Fruit fly (Drosophila melanogaster) whole organism, embryonic: ENCODE results near the gene CG15160.

Source experiments
- Asciz ChIP-seq: fragments of 200-800 bp; sonication (Bioruptor generic); optimal IDR thresholded peaks from 2 replicates; lab custom pipeline; 2017; ENCODE audit warnings: missing biosample characterization, mild to moderate bottlenecking, missing genetic modification characterization, missing genetic modification reagents
- Atf-2 ChIP-seq: fragments of 200-800 bp; sonication (Bioruptor generic); optimal IDR thresholded peaks from 2 replicates; lab custom pipeline; 2016; ENCODE audit warnings: missing biosample characterization, missing genetic modification characterization
- Bgb ChIP-seq: fragments of 200-800 bp; sonication (Bioruptor generic); IDR thresholded peaks from 2 replicates; pipeline ENCODE4 v1.3.6; 2022; ENCODE audit warnings: missing biosample characterization, missing genetic modification characterization; ENCODE audit not compliant: partially characterized antibody
- C15 ChIP-seq: fragments of 200-800 bp; sonication (Bioruptor generic); IDR thresholded peaks from 3 replicates; pipeline ENCODE4 v1.3.6; 2022; ENCODE audit warnings: missing biosample characterization, missing genetic modification characterization
- CG10979 ChIP-seq: fragments of 200-800 bp; sonication (Bioruptor generic); optimal IDR thresholded peaks from 2 replicates; lab custom pipeline; 2018; ENCODE audit warnings: missing biosample characterization, mild to moderate bottlenecking, missing genetic modification characterization, moderate library complexity
- CG13424 ChIP-seq: fragments of 200-800 bp; sonication (Bioruptor generic); optimal IDR thresholded peaks from 2 replicates; lab custom pipeline; 2019; ENCODE audit warnings: missing biosample characterization, mild to moderate bottlenecking, missing genetic modification characterization, moderate library complexity
- CG14710 ChIP-seq: fragments of 200-800 bp; sonication (Bioruptor generic); optimal IDR thresholded peaks from 3 replicates; lab custom pipeline; 2019; ENCODE audit warnings: missing biosample characterization, mild to moderate bottlenecking, missing genetic modification characterization, moderate library complexity
- CG17568 ChIP-seq: fragments of 200-800 bp; sonication (Bioruptor generic); optimal IDR thresholded peaks from 2 replicates; lab custom pipeline; 2018; ENCODE audit warnings: missing biosample characterization, mild to moderate bottlenecking, missing genetic modification characterization, moderate library complexity
- CG18764 ChIP-seq: fragments of 200-800 bp; sonication (Bioruptor generic); optimal IDR thresholded peaks from 3 replicates; lab custom pipeline; 2016; ENCODE audit warnings: missing biosample characterization, missing genetic modification characterization
- CG2712 ChIP-seq: fragments of 200-800 bp; optimal IDR thresholded peaks from 3 replicates; lab custom pipeline; 2019; ENCODE audit warnings: missing biosample characterization, mild to moderate bottlenecking, missing genetic modification characterization, moderate library complexity
- CG30020 ChIP-seq: fragments of 200-800 bp; optimal IDR thresholded peaks from 2 replicates; lab custom pipeline; 2019; ENCODE audit warnings: missing biosample characterization, mild to moderate bottlenecking, missing genetic modification characterization, moderate library complexity
- CG31365 ChIP-seq: fragments of 200-800 bp; sonication (Bioruptor generic); optimal IDR thresholded peaks from 2 replicates; lab custom pipeline; 2018; ENCODE audit warnings: missing biosample characterization, mild to moderate bottlenecking, missing genetic modification characterization
- CG34422 ChIP-seq: fragments of 200-800 bp; sonication (Bioruptor generic); IDR thresholded peaks from 3 replicates; pipeline ENCODE4 v1.3.6; 2022; ENCODE audit warnings: missing biosample characterization, missing genetic modification characterization
- CG43689 ChIP-seq: fragments of 200-800 bp; sonication (Bioruptor generic); IDR thresholded peaks from 2 replicates; pipeline ENCODE4 v1.3.6; 2022; ENCODE audit warnings: missing biosample characterization, missing genetic modification characterization
- CG6791 ChIP-seq: fragments of 200-800 bp; sonication (Bioruptor generic); IDR thresholded peaks from 3 replicates; pipeline ENCODE4 v1.3.6; 2022; ENCODE audit warnings: missing biosample characterization, missing genetic modification characterization; ENCODE audit not compliant: partially characterized antibody
- CG7357 ChIP-seq: fragments of 200-800 bp; sonication (Bioruptor generic); IDR thresholded peaks from 3 replicates; pipeline ENCODE4 v1.3.6; 2022; ENCODE audit warnings: missing biosample characterization, missing genetic modification characterization
- CG8281 ChIP-seq: fragments of 200-800 bp; sonication (Bioruptor generic); optimal IDR thresholded peaks from 2 replicates; lab custom pipeline; 2018; ENCODE audit warnings: missing biosample characterization, mild to moderate bottlenecking, missing genetic modification characterization, moderate library complexity
- CG9797 ChIP-seq: fragments of 200-800 bp; sonication (Bioruptor generic); optimal IDR thresholded peaks from 3 replicates; lab custom pipeline; 2018; ENCODE audit warnings: missing biosample characterization, mild to moderate bottlenecking, missing genetic modification characterization
- Dad ChIP-seq: fragments of 200-800 bp; sonication (Bioruptor generic); optimal IDR thresholded peaks from 3 replicates; lab custom pipeline; 2016; ENCODE audit warnings: missing biosample characterization, missing genetic modification characterization
- Dref ChIP-seq: fragments of 200-800 bp; sonication (Bioruptor generic); IDR thresholded peaks from 2 replicates; pipeline ENCODE4 v1.3.6; 2022; ENCODE audit warnings: missing biosample characterization, missing genetic modification characterization
- ERR ChIP-seq: fragments of 200-800 bp; sonication (Bioruptor generic); optimal IDR thresholded peaks from 2 replicates; lab custom pipeline; 2016; ENCODE audit warnings: missing biosample characterization, missing genetic modification characterization
- Ets65A ChIP-seq: fragments of 200-800 bp; sonication (Bioruptor generic); peaks from one replicate; lab custom pipeline; 2016; ENCODE audit warnings: missing biosample characterization, missing genetic modification characterization
- Fer3 ChIP-seq: fragments of 200-800 bp; sonication (Bioruptor generic); optimal IDR thresholded peaks from 2 replicates; lab custom pipeline; 2018; ENCODE audit warnings: missing biosample characterization, mild to moderate bottlenecking, missing genetic modification characterization, moderate library complexity
- HHEX ChIP-seq: fragments of 200-800 bp; sonication (Bioruptor generic); optimal IDR thresholded peaks from 3 replicates; lab custom pipeline; 2017; ENCODE audit warnings: missing biosample characterization, mild to moderate bottlenecking, missing genetic modification characterization, missing genetic modification reagents
- HmgZ ChIP-seq: fragments of 200-800 bp; sonication (Bioruptor generic); optimal IDR thresholded peaks from 2 replicates; lab custom pipeline; 2018; ENCODE audit warnings: missing biosample characterization, mild to moderate bottlenecking, missing genetic modification characterization
- Hr3 ChIP-seq: fragments of 200-800 bp; sonication (Bioruptor generic); optimal IDR thresholded peaks from 3 replicates; lab custom pipeline; 2016; ENCODE audit warnings: missing biosample characterization, missing genetic modification characterization
- MTF-1 ChIP-seq: fragments of 200-800 bp; sonication (Bioruptor generic); optimal IDR thresholded peaks from 2 replicates; lab custom pipeline; 2018; ENCODE audit warnings: missing biosample characterization, mild to moderate bottlenecking, missing genetic modification characterization, borderline replicate concordance
- Mad ChIP-seq: fragments of 200-800 bp; sonication (Bioruptor generic); optimal IDR thresholded peaks from 2 replicates; lab custom pipeline; 2016; ENCODE audit warnings: missing biosample characterization, missing genetic modification characterization
- Myb ChIP-seq: fragments of 200-800 bp; sonication (Bioruptor generic); optimal IDR thresholded peaks from 2 replicates; lab custom pipeline; 2016; ENCODE audit warnings: missing biosample characterization, missing genetic modification characterization
- Neu2 ChIP-seq: fragments of 200-800 bp; sonication (Bioruptor generic); optimal IDR thresholded peaks from 3 replicates; lab custom pipeline; 2016; ENCODE audit warnings: missing biosample characterization, missing genetic modification characterization, borderline replicate concordance
- Oli ChIP-seq: fragments of 200-800 bp; sonication (Bioruptor generic); optimal IDR thresholded peaks from 2 replicates; lab custom pipeline; 2018; ENCODE audit warnings: missing biosample characterization, mild to moderate bottlenecking, missing genetic modification characterization, moderate library complexity
- Ptx1 ChIP-seq: fragments of 200-800 bp; sonication (Bioruptor generic); IDR thresholded peaks from 2 replicates; pipeline ENCODE4 v1.3.6; 2022; ENCODE audit warnings: missing biosample characterization, missing genetic modification characterization
- Usf ChIP-seq: fragments of 200-800 bp; sonication (Bioruptor generic); optimal IDR thresholded peaks from 2 replicates; lab custom pipeline; 2017; ENCODE audit warnings: missing genotype, missing biosample characterization, missing genetic modification characterization
- ac ChIP-seq: fragments of 200-800 bp; sonication (Bioruptor generic); optimal IDR thresholded peaks from 3 replicates; lab custom pipeline; 2017; ENCODE audit warnings: missing biosample characterization, mild to moderate bottlenecking, missing genetic modification characterization
- bsh ChIP-seq, 2 experiments: fragments of 200-800 bp; sonication (Bioruptor generic); optimal IDR thresholded peaks; 2 replicates each; lab custom pipeline; 2017 to 2018; ENCODE audit warnings: mild to moderate bottlenecking in 2 of 2, missing biosample characterization in 2 of 2, missing genetic modification characterization in 2 of 2, moderate library complexity in 1 of 2
- cas ChIP-seq: fragments of 200-800 bp; sonication (Bioruptor generic); IDR thresholded peaks from 2 replicates; pipeline ENCODE4 v1.3.6; 2022; ENCODE audit warnings: missing biosample characterization, missing genetic modification characterization
- chinmo ChIP-seq: fragments of 200-800 bp; sonication (Bioruptor generic); IDR thresholded peaks from 4 replicates; pipeline ENCODE4 v1.3.6; 2022; ENCODE audit warnings: missing biosample characterization, missing genetic modification characterization; ENCODE audit not compliant: partially characterized antibody
- corto ChIP-seq: fragments of 200-800 bp; sonication (Bioruptor generic); optimal IDR thresholded peaks from 2 replicates; lab custom pipeline; 2016; ENCODE audit warnings: missing biosample characterization, mild to moderate bottlenecking, missing genetic modification characterization, moderate library complexity
- croc ChIP-seq: fragments of 200-800 bp; sonication (Bioruptor generic); conservative IDR thresholded peaks from 3 replicates; pipeline ENCODE4 v1.3.6; 2022; ENCODE audit warnings: missing biosample characterization, missing genetic modification characterization
- grn ChIP-seq: fragments of 200-800 bp; sonication (Bioruptor generic); optimal IDR thresholded peaks from 3 replicates; lab custom pipeline; 2017; ENCODE audit warnings: missing biosample characterization, missing genetic modification characterization
- hkb ChIP-seq, 2 experiments: fragments of 200-800 bp in 1 of 2; fragments of >200 bp in 1 of 2; sonication (Bioruptor generic) in 1 of 2; IDR thresholded peaks in 1 of 2; optimal IDR thresholded peaks in 1 of 2; 2 replicates each; pipeline versions ENCODE4 v1.3.6 to Lab custom; 2017 to 2022; ENCODE audit warnings: missing biosample characterization in 1 of 2, missing genetic modification characterization in 1 of 2
- jumu ChIP-seq: fragments of 200-800 bp; sonication (Bioruptor generic); optimal IDR thresholded peaks from 3 replicates; lab custom pipeline; 2016; ENCODE audit warnings: missing biosample characterization, missing genetic modification characterization
- knrl ChIP-seq: fragments of 200-800 bp; sonication (Bioruptor generic); IDR thresholded peaks from 3 replicates; pipeline ENCODE4 v1.3.6; 2022; ENCODE audit warnings: missing biosample characterization, missing genetic modification characterization; ENCODE audit not compliant: partially characterized antibody
- otp ChIP-seq: fragments of 200-800 bp; sonication (Bioruptor generic); IDR thresholded peaks from 3 replicates; pipeline ENCODE4, ENCODE4 v1.3.6; 2022; ENCODE audit warnings: missing biosample characterization, missing genetic modification characterization
- prd ChIP-seq, 3 experiments: fragments of >200 bp in 2 of 3; fragments of 200-800 bp in 1 of 3; sonication (Bioruptor generic) in 1 of 3; optimal IDR thresholded peaks in 2 of 3; IDR thresholded peaks in 1 of 3; 2 replicates in 2 of 3; 3 replicates in 1 of 3; pipeline versions ENCODE4 v1.3.6 to Lab custom; 2017 to 2022; ENCODE audit warnings: missing biosample characterization in 1 of 3, missing genetic modification characterization in 1 of 3
- sd ChIP-seq: fragments of 200-800 bp; sonication (Bioruptor generic); optimal IDR thresholded peaks from 3 replicates; lab custom pipeline; 2018; ENCODE audit warnings: missing biosample characterization, mild to moderate bottlenecking, missing genetic modification characterization, moderate library complexity
- stwl ChIP-seq: fragments of 200-800 bp; sonication (Bioruptor generic); optimal IDR thresholded peaks from 3 replicates; lab custom pipeline; 2018; ENCODE audit warnings: missing biosample characterization, mild to moderate bottlenecking, missing genetic modification characterization, moderate library complexity
- tup ChIP-seq: fragments of 200-800 bp; sonication (Bioruptor generic); optimal IDR thresholded peaks from 2 replicates; lab custom pipeline; 2016; ENCODE audit warnings: missing biosample characterization, mild to moderate bottlenecking, missing genetic modification characterization, moderate library complexity
- usp ChIP-seq: fragments of >200 bp; optimal IDR thresholded peaks from 2 replicates; lab custom pipeline; 2017; ENCODE audit warnings: missing biosample characterization, missing genetic modification characterization
- wek ChIP-seq: fragments of 200-800 bp; sonication (Bioruptor generic); optimal IDR thresholded peaks from 3 replicates; lab custom pipeline; 2018; ENCODE audit warnings: missing biosample characterization, mild to moderate bottlenecking, missing genetic modification characterization, moderate library complexity

CG15160 gene

dm6 chr2L:18548753-18549152, 41.9 kb upstream of the CG15160 start (continued):
- TF ChIP-seq ac (GFP tag; lab: Kevin White, UChicago) (no peak), bsh (GFP tag; optimal IDR thresholded peaks at IDR 0.05; lab: Kevin White, UChicago) (no peak), Dad (GFP tag; lab: Kevin White, UChicago) (no peak), otp (GFP tag; lab: Robert Waterston, UW) (no peak), HHEX (GFP tag; lab: Kevin White, UChicago) (peak; percentile 48), cas (GFP tag; lab: Robert Waterston, UW) (no peak), knrl (GFP tag; lab: Robert Waterston, UW) (no peak), C15 (no peak), HmgZ (peak; percentile 0), CG8281 (no peak), croc (GFP tag; lab: Robert Waterston, UW) (no peak), chinmo (GFP tag; lab: Robert Waterston, UW) (no peak), CG13424 (tag; lab: Kevin White, UChicago) (peak; percentile 46), Atf-2 (GFP tag; lab: Kevin White, UChicago) (no peak), Ets65A (GFP tag; lab: Kevin White, UChicago) (peak; percentile 65), usp (GFP tag; lab: Kevin White, UChicago) (no peak), CG34422 (GFP tag; lab: Robert Waterston, UW) (0 out of 3 replicates have a peak, but pooled peaks have one; percentile 40), MTF-1 (GFP tag; lab: Kevin White, UChicago) (no peak), Oli (tag; lab: Kevin White, UChicago) (peak; percentile 18), grn (GFP tag; lab: Kevin White, UChicago) (no peak), corto (GFP tag; lab: Kevin White, UChicago) (no peak), Fer3 (tag; lab: Kevin White, UChicago) (no peak), CG31365 (tag; lab: Kevin White, UChicago) (no peak), CG9797 (no peak), CG10979 (tag; lab: Kevin White, UChicago) (no peak), tup (no peak), Asciz (GFP tag; lab: Kevin White, UChicago) (no peak), sd (tag; lab: Kevin White, UChicago) (no peak), Hr3 (GFP tag; lab: Kevin White, UChicago) (no peak), ERR (no peak), jumu (no peak), CG7357 (GFP tag; lab: Robert Waterston, UW) (no peak), prd (optimal IDR thresholded peaks at IDR 0.05; lab: Kevin White, UChicago) (no peak), prd (GFP tag; IDR thresholded peaks at IDR 0.05; lab: Robert Waterston, UW) (0 out of 3 replicates have a peak, but pooled peaks have one; percentile 24), CG2712 (tag; lab: Kevin White, UChicago) (peak; percentile 25), CG6791 (GFP tag; lab: Robert Waterston, UW) (no peak), CG14710 (tag; lab: Kevin White, UChicago) (no peak), CG18764 (no peak), Ptx1 (GFP tag; lab: Robert Waterston, UW) (peak; percentile 62), CG17568 (GFP tag; lab: Kevin White, UChicago) (no peak), Mad (no peak), wek (no peak), Bgb (GFP tag; lab: Robert Waterston, UW) (no peak), CG30020 (tag; lab: Kevin White, UChicago) (no peak), Usf (no peak), stwl (tag; lab: Kevin White, UChicago) (no peak), CG43689 (GFP tag; lab: Robert Waterston, UW) (no peak), Dref (no peak), hkb (optimal IDR thresholded peaks at IDR 0.05; lab: Kevin White, UChicago) (no peak), hkb (GFP tag; IDR thresholded peaks at IDR 0.05; lab: Robert Waterston, UW) (peak; percentile 44; the same call in 1 of the 2 replicates), Myb (GFP tag; lab: Kevin White, UChicago) (no peak), Neu2 (GFP tag; lab: Kevin White, UChicago) (no peak)
